Fruit fly (Drosophila melanogaster) whole organism, prepupa: Measurements from ENCODE around the gene Elba1.

Source experiments
- CG11762 ChIP-seq: fragments of 200-800 bp; sonication (Bioruptor generic); optimal IDR thresholded peaks from 3 replicates; lab custom pipeline; 2016; ENCODE audit warnings: missing biosample characterization, missing genetic modification characterization; ENCODE audit not compliant: insufficient read depth
- CG31627 ChIP-seq: fragments of 200-800 bp; sonication (Bioruptor generic); optimal IDR thresholded peaks from 3 replicates; lab custom pipeline; 2016; ENCODE audit warnings: missing biosample characterization, missing genetic modification characterization
- CG6854 ChIP-seq: fragments of 200-800 bp; sonication (Bioruptor generic); optimal IDR thresholded peaks from 2 replicates; lab custom pipeline; 2017; ENCODE audit warnings: missing biosample characterization, mild to moderate bottlenecking, missing genetic modification characterization
- Lpt ChIP-seq: fragments of 200-800 bp; sonication (Bioruptor generic); optimal IDR thresholded peaks from 3 replicates; lab custom pipeline; 2016; ENCODE audit warnings: missing biosample characterization, missing genetic modification characterization
- OdsH ChIP-seq: fragments of 200-800 bp; sonication (Bioruptor generic); optimal IDR thresholded peaks from 3 replicates; lab custom pipeline; 2016; ENCODE audit warnings: missing biosample characterization, missing genetic modification characterization
- achi ChIP-seq: fragments of 200-800 bp; sonication (Bioruptor generic); optimal IDR thresholded peaks from 3 replicates; lab custom pipeline; 2016; ENCODE audit warnings: missing biosample characterization, missing genetic modification characterization
- dsx ChIP-seq: fragments of 200-800 bp; optimal IDR thresholded peaks from 3 replicates; lab custom pipeline; 2019; ENCODE audit warnings: missing biosample characterization, mild to moderate bottlenecking, missing genetic modification characterization, moderate library complexity; ENCODE audit not compliant: poor library complexity, severe bottlenecking
- eg ChIP-seq: fragments of 200-800 bp; sonication (Bioruptor generic); IDR thresholded peaks from 3 replicates; pipeline ENCODE4 v1.3.6; 2022; ENCODE audit warnings: missing biosample characterization, missing genetic modification characterization

dm6 chr2L:4635376-4635775 lies 48.9 kb downstream of the Elba1 start:
- TF ChIP-seq CG31627 (GFP tag; lab: Kevin White, UChicago) (peak; percentile 14), CG6854 (no peak), achi (GFP tag; lab: Kevin White, UChicago) (peak; percentile 29), dsx (GFP tag; lab: Kevin White, UChicago) (no peak), Lpt (GFP tag; lab: Kevin White, UChicago) (peak; percentile 27), CG11762 (GFP tag; lab: Kevin White, UChicago) (no peak), OdsH (GFP tag; lab: Kevin White, UChicago) (peak; percentile 15), eg (GFP tag; lab: Robert Waterston, UW) (0 out of 3 replicates have a peak, but pooled peaks have one; percentile 22)
